Fruit fly (Drosophila melanogaster) whole organism, embryonic: ENCODE data around the gene thoc6.
A peak's percentile ranks its signal among the peaks of the same experiment; 100 is the strongest.

Source experiments
- Adf1 ChIP-seq: fragments of 200-800 bp; sonication (Bioruptor generic); IDR thresholded peaks from 2 replicates; pipeline ENCODE4 v1.3.6; 2022; ENCODE audit warnings: missing biosample characterization, missing genetic modification characterization
- BEAF-32 ChIP-seq: fragments of 200-800 bp; sonication (Bioruptor generic); optimal IDR thresholded peaks from 3 replicates; lab custom pipeline; 2017; ENCODE audit warnings: missing biosample characterization, missing genetic modification characterization, mild to moderate bottlenecking, moderate library complexity, missing genetic modification reagents
- Blimp-1 ChIP-seq: fragments of 200-800 bp; sonication (Bioruptor generic); optimal IDR thresholded peaks from 3 replicates; lab custom pipeline; 2018; ENCODE audit warnings: missing biosample characterization, missing genetic modification characterization, mild to moderate bottlenecking, moderate library complexity, missing genetic modification reagents
- CG10462 ChIP-seq: fragments of 200-800 bp; sonication (Bioruptor generic); optimal IDR thresholded peaks from 2 replicates; lab custom pipeline; 2016; ENCODE audit warnings: missing biosample characterization, missing genetic modification characterization
- CG11085 ChIP-seq: fragments of 200-800 bp; sonication (Bioruptor generic); IDR thresholded peaks from 2 replicates; pipeline ENCODE4 v1.3.6; 2022; ENCODE audit warnings: missing biosample characterization, missing genetic modification characterization
- CG11398 ChIP-seq: fragments of 200-800 bp; sonication (Bioruptor generic); optimal IDR thresholded peaks from 2 replicates; lab custom pipeline; 2016; ENCODE audit warnings: missing biosample characterization, missing genetic modification characterization
- CG12942 ChIP-seq: fragments of 200-800 bp; sonication (Bioruptor generic); optimal IDR thresholded peaks from 3 replicates; lab custom pipeline; 2016; ENCODE audit warnings: missing biosample characterization, missing genetic modification characterization
- CG14710 ChIP-seq: fragments of 200-800 bp; sonication (Bioruptor generic); optimal IDR thresholded peaks from 3 replicates; lab custom pipeline; 2019; ENCODE audit warnings: missing biosample characterization, mild to moderate bottlenecking, missing genetic modification characterization, moderate library complexity
- CG16813 ChIP-seq: fragments of 200-800 bp; sonication (Bioruptor generic); IDR thresholded peaks from 3 replicates; pipeline ENCODE4 v1.3.6; 2022; ENCODE audit warnings: missing biosample characterization, missing genetic modification characterization; ENCODE audit not compliant: partially characterized antibody
- CG17186 ChIP-seq: fragments of 200-800 bp; sonication (Bioruptor generic); optimal IDR thresholded peaks from 3 replicates; lab custom pipeline; 2017; ENCODE audit warnings: missing biosample characterization, missing genetic modification reagents, missing genetic modification characterization
- CG17361 ChIP-seq: fragments of 200-800 bp; sonication (Bioruptor generic); IDR thresholded peaks from 3 replicates; pipeline ENCODE4 v1.3.6; 2022; ENCODE audit warnings: missing biosample characterization, missing genetic modification characterization
- CG17385 ChIP-seq: fragments of 200-800 bp; sonication (Bioruptor generic); optimal IDR thresholded peaks from 3 replicates; lab custom pipeline; 2018; ENCODE audit warnings: missing biosample characterization, mild to moderate bottlenecking, missing genetic modification characterization
- CG17612 ChIP-seq: fragments of 200-800 bp; sonication (Bioruptor generic); IDR thresholded peaks from 2 replicates; pipeline ENCODE4 v1.3.6; 2022; ENCODE audit warnings: missing biosample characterization, missing genetic modification characterization
- CG1832 ChIP-seq: fragments of 200-800 bp; sonication (Bioruptor generic); optimal IDR thresholded peaks from 2 replicates; lab custom pipeline; 2017; ENCODE audit warnings: missing biosample characterization, mild to moderate bottlenecking, missing genetic modification characterization, inconsistent platforms
- CG2199 ChIP-seq: fragments of 200-800 bp; sonication (Bioruptor generic); IDR thresholded peaks from 3 replicates; pipeline ENCODE4 v1.3.6; 2022; ENCODE audit warnings: missing biosample characterization, missing genetic modification characterization
- CG3726 ChIP-seq: fragments of 200-800 bp; sonication (Bioruptor generic); IDR thresholded peaks from 3 replicates; pipeline ENCODE4, ENCODE4 v1.3.6; 2022; ENCODE audit warnings: missing biosample characterization, missing genetic modification characterization
- CG3838 ChIP-seq: fragments of 200-800 bp; sonication (Bioruptor generic); optimal IDR thresholded peaks from 3 replicates; lab custom pipeline; 2016; ENCODE audit warnings: missing biosample characterization, missing genetic modification characterization
- CG8924 ChIP-seq: fragments of 200-800 bp; optimal IDR thresholded peaks from 3 replicates; lab custom pipeline; 2019; ENCODE audit warnings: missing biosample characterization, mild to moderate bottlenecking, missing genetic modification characterization, moderate library complexity
- CG8944 ChIP-seq: fragments of 200-800 bp; sonication (Bioruptor generic); optimal IDR thresholded peaks from 3 replicates; lab custom pipeline; 2016; ENCODE audit warnings: missing biosample characterization, missing genetic modification characterization
- Dad ChIP-seq: fragments of 200-800 bp; sonication (Bioruptor generic); optimal IDR thresholded peaks from 3 replicates; lab custom pipeline; 2016; ENCODE audit warnings: missing biosample characterization, missing genetic modification characterization
- E2f1 ChIP-seq: fragments of 200-800 bp; sonication (Bioruptor generic); IDR thresholded peaks from 2 replicates; pipeline ENCODE4 v1.3.6; 2022; ENCODE audit warnings: missing biosample characterization, missing genetic modification characterization
- ERR ChIP-seq: fragments of 200-800 bp; sonication (Bioruptor generic); optimal IDR thresholded peaks from 2 replicates; lab custom pipeline; 2016; ENCODE audit warnings: missing biosample characterization, missing genetic modification characterization
- Hr39 ChIP-seq: fragments of >200 bp; optimal IDR thresholded peaks from 2 replicates; lab custom pipeline; 2017
- Hr51 ChIP-seq, 2 experiments: fragments of 200-800 bp; sonication (Bioruptor generic); optimal IDR thresholded peaks; 2 replicates in 1 of 2; 3 replicates in 1 of 2; lab custom pipeline; 2016 to 2018; ENCODE audit warnings: missing biosample characterization in 2 of 2, missing genetic modification characterization in 2 of 2, mild to moderate bottlenecking in 1 of 2, moderate library complexity in 1 of 2
- Kr ChIP-seq: fragments of 200-800 bp; sonication (Bioruptor generic); optimal IDR thresholded peaks from 2 replicates; lab custom pipeline; 2017; ENCODE audit warnings: missing biosample characterization, mild to moderate bottlenecking, missing genetic modification characterization
- MESR4 ChIP-seq: fragments of 200-800 bp; sonication (Bioruptor generic); optimal IDR thresholded peaks from 2 replicates; lab custom pipeline; 2018; ENCODE audit warnings: missing biosample characterization, mild to moderate bottlenecking, missing genetic modification characterization, moderate library complexity
- Med ChIP-seq: fragments of 200-800 bp; sonication (Bioruptor generic); peaks from one replicate; lab custom pipeline; 2016; ENCODE audit warnings: missing biosample characterization, missing genetic modification characterization, mild to moderate bottlenecking, inconsistent platforms, moderate library complexity
- NFAT ChIP-seq: fragments of 200-800 bp; sonication (Bioruptor generic); IDR thresholded peaks from 2 replicates; pipeline ENCODE4 v1.3.6; 2022; ENCODE audit warnings: missing biosample characterization, missing genetic modification characterization
- Nf-YA ChIP-seq: fragments of 200-800 bp; sonication (Bioruptor generic); IDR thresholded peaks from 2 replicates; pipeline ENCODE4 v1.3.6; 2022; ENCODE audit warnings: missing biosample characterization, missing genetic modification characterization
- Pdp1 ChIP-seq, 2 experiments: fragments of 200-800 bp; sonication (Bioruptor generic); optimal IDR thresholded peaks; 3 replicates each; lab custom pipeline; 2016; ENCODE audit warnings: missing biosample characterization in 2 of 2, missing genetic modification characterization in 2 of 2, mild to moderate bottlenecking in 1 of 2, moderate library complexity in 1 of 2
- Sin3A ChIP-seq: fragments of >200 bp; optimal IDR thresholded peaks from 2 replicates; lab custom pipeline; 2018
- Spps ChIP-seq: fragments of 200-800 bp; sonication (Bioruptor generic); optimal IDR thresholded peaks from 2 replicates; lab custom pipeline; 2018; ENCODE audit warnings: missing biosample characterization, mild to moderate bottlenecking, missing genetic modification characterization
- Sry-β ChIP-seq: fragments of 200-800 bp; sonication (Bioruptor generic); optimal IDR thresholded peaks from 2 replicates; lab custom pipeline; 2018; ENCODE audit warnings: missing biosample characterization, mild to moderate bottlenecking, missing genetic modification characterization, moderate library complexity
- Sry-δ ChIP-seq: fragments of 200-800 bp; sonication (Bioruptor generic); optimal IDR thresholded peaks from 2 replicates; lab custom pipeline; 2016; ENCODE audit warnings: missing biosample characterization, missing genetic modification characterization
- ac ChIP-seq: fragments of 200-800 bp; sonication (Bioruptor generic); optimal IDR thresholded peaks from 3 replicates; lab custom pipeline; 2017; ENCODE audit warnings: missing biosample characterization, mild to moderate bottlenecking, missing genetic modification characterization
- ato ChIP-seq: fragments of 200-800 bp; sonication (Bioruptor generic); IDR thresholded peaks from 2 replicates; pipeline ENCODE4 v1.3.6; 2022; ENCODE audit warnings: missing biosample characterization, missing genetic modification characterization; ENCODE audit not compliant: partially characterized antibody
- dimm ChIP-seq: fragments of 200-800 bp; sonication (Bioruptor generic); IDR thresholded peaks from 2 replicates; pipeline ENCODE4 v1.3.6; 2022; ENCODE audit warnings: missing biosample characterization, missing genetic modification characterization
- dm ChIP-seq: fragments of 200-800 bp; sonication (Bioruptor generic); optimal IDR thresholded peaks from 3 replicates; lab custom pipeline; 2016; ENCODE audit warnings: missing biosample characterization, missing genetic modification characterization
- eyg ChIP-seq: fragments of 200-800 bp; sonication (Bioruptor generic); optimal IDR thresholded peaks from 3 replicates; lab custom pipeline; 2016; ENCODE audit warnings: missing biosample characterization, missing genetic modification characterization
- fd3F ChIP-seq: fragments of 200-800 bp; sonication (Bioruptor generic); optimal IDR thresholded peaks from 2 replicates; lab custom pipeline; 2018; ENCODE audit warnings: missing biosample characterization, mild to moderate bottlenecking, missing genetic modification characterization, moderate library complexity
- gsb-n ChIP-seq: fragments of 200-800 bp; sonication (Bioruptor generic); optimal IDR thresholded peaks from 3 replicates; lab custom pipeline; 2018; ENCODE audit warnings: missing biosample characterization, mild to moderate bottlenecking, missing genetic modification characterization
- jigr1 ChIP-seq: fragments of 200-800 bp; sonication (Bioruptor generic); IDR thresholded peaks from 3 replicates; pipeline ENCODE4 v1.3.6; 2022; ENCODE audit warnings: missing biosample characterization, missing genetic modification characterization
- jumu ChIP-seq: fragments of 200-800 bp; sonication (Bioruptor generic); optimal IDR thresholded peaks from 3 replicates; lab custom pipeline; 2016; ENCODE audit warnings: missing biosample characterization, missing genetic modification characterization
- lola ChIP-seq, 3 experiments: fragments of >200 bp in 2 of 3; fragments of 200-800 bp in 1 of 3; sonication (Bioruptor generic) in 1 of 3; optimal IDR thresholded peaks; 2 replicates each; lab custom pipeline; 2017 to 2019; ENCODE audit warnings: missing biosample characterization in 3 of 3, missing genetic modification characterization in 3 of 3, mild to moderate bottlenecking in 1 of 3, moderate library complexity in 1 of 3
- p53 ChIP-seq: fragments of 200-800 bp; sonication (Bioruptor generic); optimal IDR thresholded peaks from 2 replicates; lab custom pipeline; 2016; ENCODE audit warnings: missing biosample characterization, missing genetic modification characterization
- peb ChIP-seq: fragments of 200-800 bp; sonication (Bioruptor generic); IDR thresholded peaks from 2 replicates; pipeline ENCODE4 v1.3.6; 2022; ENCODE audit warnings: missing biosample characterization, missing genetic modification characterization
- prd ChIP-seq, 3 experiments: fragments of >200 bp in 2 of 3; fragments of 200-800 bp in 1 of 3; sonication (Bioruptor generic) in 1 of 3; optimal IDR thresholded peaks in 2 of 3; IDR thresholded peaks in 1 of 3; 2 replicates in 2 of 3; 3 replicates in 1 of 3; pipeline versions ENCODE4 v1.3.6 to Lab custom; 2017 to 2022; ENCODE audit warnings: missing biosample characterization in 1 of 3, missing genetic modification characterization in 1 of 3
- ro ChIP-seq: fragments of 200-800 bp; sonication (Bioruptor generic); IDR thresholded peaks from 2 replicates; pipeline ENCODE4 v1.3.6; 2022; ENCODE audit warnings: missing biosample characterization, missing genetic modification characterization
- sim ChIP-seq: fragments of 200-800 bp; sonication (Bioruptor generic); IDR thresholded peaks from 2 replicates; pipeline ENCODE4 v1.3.6; 2022; ENCODE audit warnings: missing biosample characterization, missing genetic modification characterization
- trem ChIP-seq: fragments of 200-800 bp; optimal IDR thresholded peaks from 3 replicates; lab custom pipeline; 2019; ENCODE audit warnings: missing biosample characterization, mild to moderate bottlenecking, missing genetic modification characterization, moderate library complexity
- wdn ChIP-seq: fragments of 200-800 bp; sonication (Bioruptor generic); IDR thresholded peaks from 2 replicates; pipeline ENCODE4 v1.3.6; 2022; ENCODE audit warnings: missing biosample characterization, missing genetic modification characterization
- zf30C ChIP-seq: fragments of 200-800 bp; sonication (Bioruptor generic); optimal IDR thresholded peaks from 3 replicates; lab custom pipeline; 2018; ENCODE audit warnings: missing biosample characterization, mild to moderate bottlenecking, missing genetic modification characterization

thoc6 gene

dm6 chr3L:12205848-12206247 lies 12.4 kb upstream of the thoc6 start, which contains the start of gene Tsen54:
Gene Tsen54 (minus strand): TSS chr3L:12206022.
- TF ChIP-seq zf30C (GFP tag; lab: Kevin White, UChicago): no peak
- no peak for TF ChIP-seq peb (GFP tag; lab: Robert Waterston, UW)
- no peak for TF ChIP-seq CG17612 (GFP tag; lab: Robert Waterston, UW)
- no peak for TF ChIP-seq Med
- TF ChIP-seq Dad (GFP tag; lab: Kevin White, UChicago): no peak
- no peak for TF ChIP-seq Blimp-1 (GFP tag; lab: Kevin White, UChicago)
- no peak for TF ChIP-seq lola (GFP tag; optimal IDR thresholded peaks at IDR 0.05; lab: Kevin White, UChicago)
- no peak for TF ChIP-seq jumu (GFP tag; lab: Kevin White, UChicago)
- TF ChIP-seq CG16813 (GFP tag; lab: Robert Waterston, UW): peak; percentile 59
- no peak for TF ChIP-seq wdn
- no peak for TF ChIP-seq gsb-n
- TF ChIP-seq prd (optimal IDR thresholded peaks at IDR 0.05; lab: Kevin White, UChicago): no peak
- TF ChIP-seq prd (GFP tag; IDR thresholded peaks at IDR 0.05; lab: Robert Waterston, UW): no peak
- TF ChIP-seq dimm (GFP tag; lab: Robert Waterston, UW): no peak
- TF ChIP-seq Nf-YA (GFP tag; lab: Robert Waterston, UW): no peak
- no peak for TF ChIP-seq Sin3A
- TF ChIP-seq trem (tag; lab: Kevin White, UChicago): no peak
- no peak for TF ChIP-seq Sry-β (GFP tag; lab: Kevin White, UChicago)
- peak; percentile 50; the same call in 1 of the 2 replicates for TF ChIP-seq ato (GFP tag; lab: Robert Waterston, UW)
- TF ChIP-seq CG8924: no peak
- no peak for TF ChIP-seq Adf1 (GFP tag; lab: Robert Waterston, UW)
- no peak for TF ChIP-seq Hr51 (GFP tag; optimal IDR thresholded peaks at IDR 0.05; lab: Kevin White, UChicago)
- no peak for TF ChIP-seq ac
- peak; percentile 77 for TF ChIP-seq BEAF-32 (GFP tag; lab: Kevin White, UChicago)
- TF ChIP-seq MESR4 (GFP tag; lab: Kevin White, UChicago): peak; percentile 16
- no peak for TF ChIP-seq sim (GFP tag; lab: Robert Waterston, UW)
- TF ChIP-seq CG17361 (GFP tag; lab: Robert Waterston, UW): no peak
- no peak for TF ChIP-seq CG17186 (GFP tag; lab: Kevin White, UChicago)
- TF ChIP-seq jigr1 (GFP tag; lab: Robert Waterston, UW): no peak
- no peak for TF ChIP-seq Kr (GFP tag; lab: Kevin White, UChicago)
- TF ChIP-seq Hr39 (lab: Kevin White, UChicago): no peak
- TF ChIP-seq dm: no peak
- TF ChIP-seq CG14710 (tag; lab: Kevin White, UChicago): no peak
- no peak for TF ChIP-seq CG11085 (GFP tag; lab: Robert Waterston, UW)
- no peak for TF ChIP-seq CG2199 (GFP tag; lab: Robert Waterston, UW)
- no peak for TF ChIP-seq CG3726 (GFP tag; lab: Robert Waterston, UW)
- no peak for TF ChIP-seq CG1832 (GFP tag; lab: Kevin White, UChicago)
- TF ChIP-seq fd3F: no peak
- TF ChIP-seq CG10462: no peak
- no peak for TF ChIP-seq CG11398
- TF ChIP-seq CG12942 (GFP tag; lab: Kevin White, UChicago): no peak
- TF ChIP-seq Spps (tag; lab: Kevin White, UChicago): no peak
- TF ChIP-seq ERR (GFP tag; lab: Kevin White, UChicago): no peak
- TF ChIP-seq CG8944 (GFP tag; lab: Kevin White, UChicago): no peak
- TF ChIP-seq CG17385 (GFP tag; lab: Kevin White, UChicago): no peak
- TF ChIP-seq ro (GFP tag; lab: Robert Waterston, UW): no peak
- TF ChIP-seq p53 (GFP tag; lab: Kevin White, UChicago): no peak
- peak; percentile 34 for TF ChIP-seq Sry-δ (GFP tag; lab: Kevin White, UChicago)
- TF ChIP-seq CG3838: no peak
- TF ChIP-seq E2f1 (GFP tag; lab: Robert Waterston, UW): no peak
- no peak for TF ChIP-seq NFAT (GFP tag; lab: Robert Waterston, UW)
- no peak for TF ChIP-seq Pdp1 (GFP tag; optimal IDR thresholded peaks at IDR 0.05; lab: Kevin White, UChicago)
- TF ChIP-seq eyg (GFP tag; lab: Kevin White, UChicago): no peak
